Worm (Caenorhabditis elegans) whole organism, L4 larva: ENCODE results near the gene fipr-9.
A peak's percentile ranks its signal among the peaks of the same experiment; 100 is the strongest.

Source experiments
- F26F4.8 ChIP-seq: fragments of 200-800 bp; sonication (Bioruptor generic); conservative IDR thresholded peaks from 2 replicates; pipeline ENCODE4 v1.3.6; 2022; ENCODE audit warnings: missing genetic modification characterization, missing compliant biosample characterization
- F49E8.2 ChIP-seq: sonication (generic microtip); optimal IDR thresholded peaks from 2 replicates; lab custom pipeline; 2016; ENCODE audit warnings: missing compliant biosample characterization, mild to moderate bottlenecking, missing genetic modification characterization, borderline replicate concordance
- R02D3.7 ChIP-seq: fragments of 150-350 bp; sonication (generic microtip); optimal IDR thresholded peaks from 3 replicates; lab custom pipeline; 2014; ENCODE audit warnings: missing biosample characterization, missing genetic modification characterization
- T20F7.1 ChIP-seq: fragments of 200-800 bp; sonication (Bioruptor generic); optimal IDR thresholded peaks from 2 replicates; lab custom pipeline; 2018; ENCODE audit warnings: mild to moderate bottlenecking, missing genetic modification characterization, missing compliant biosample characterization
- ama-1 ChIP-seq: fragments of 150-350 bp; optimal IDR thresholded peaks from 2 replicates; lab custom pipeline; 2014; ENCODE audit warnings: inconsistent platforms, mixed read lengths
- arid-1 ChIP-seq: fragments of 200-800 bp; sonication (Bioruptor generic); conservative IDR thresholded peaks from 2 replicates; pipeline ENCODE4 v1.3.6; 2022; ENCODE audit warnings: missing genetic modification reagents, missing genetic modification characterization, missing compliant biosample characterization
- ceh-28 ChIP-seq: fragments of 150-350 bp; optimal IDR thresholded peaks from 2 replicates; lab custom pipeline; 2014; ENCODE audit warnings: missing biosample characterization, missing genetic modification reagents, missing genetic modification characterization
- ceh-32 ChIP-seq: sonication (generic microtip); optimal IDR thresholded peaks from 2 replicates; lab custom pipeline; 2016; ENCODE audit warnings: mild to moderate bottlenecking, missing genetic modification characterization, missing compliant biosample characterization; ENCODE audit not compliant: poor library complexity
- daf-16 ChIP-seq, 3 experiments: sonication (generic microtip); optimal IDR thresholded peaks; 2 replicates each; lab custom pipeline; 2016 to 2017; ENCODE audit warnings: missing genetic modification characterization in 3 of 3, missing genetic modification reagents in 3 of 3, mild to moderate bottlenecking in 2 of 3, missing compliant biosample characterization in 2 of 3, missing biosample characterization in 1 of 3, moderate library complexity in 1 of 3
- dmd-6 ChIP-seq: fragments of 200-800 bp; sonication (Bioruptor generic); IDR thresholded peaks from 2 replicates; pipeline ENCODE4 v1.3.6; 2022; ENCODE audit warnings: missing genetic modification reagents, missing genetic modification characterization, missing compliant biosample characterization
- dmd-8 ChIP-seq: fragments of 200-800 bp; sonication (Bioruptor generic); IDR thresholded peaks from 2 replicates; pipeline ENCODE4 v1.3.6; 2022; ENCODE audit warnings: missing genetic modification characterization, missing compliant biosample characterization
- dpl-1 ChIP-seq: fragments of 150-350 bp; optimal IDR thresholded peaks from 2 replicates; lab custom pipeline; 2014; ENCODE audit warnings: missing biosample characterization, missing genetic modification reagents, missing genetic modification characterization
- duxl-1 ChIP-seq: sonication (generic microtip); optimal IDR thresholded peaks from 2 replicates; lab custom pipeline; 2016; ENCODE audit warnings: mild to moderate bottlenecking, missing genetic modification characterization, moderate library complexity, missing compliant biosample characterization; ENCODE audit not compliant: poor library complexity
- dve-1 ChIP-seq: sonication (generic microtip); optimal IDR thresholded peaks from 2 replicates; lab custom pipeline; 2017; ENCODE audit warnings: antibody characterized with exemption, mild to moderate bottlenecking, missing genetic modification characterization, missing compliant biosample characterization; ENCODE audit not compliant: insufficient read depth
- egl-43 ChIP-seq: fragments of 200-800 bp; sonication (Bioruptor generic); IDR thresholded peaks from 2 replicates; pipeline ENCODE4 v1.3.6; 2022; ENCODE audit warnings: missing genetic modification reagents, missing genetic modification characterization, missing compliant biosample characterization
- gei-8 ChIP-seq: fragments of 200-800 bp; sonication (Bioruptor generic); optimal IDR thresholded peaks from 2 replicates; lab custom pipeline; 2018; ENCODE audit warnings: mild to moderate bottlenecking, missing genetic modification characterization, missing compliant biosample characterization
- hlh-11 ChIP-seq: fragments of 200-800 bp; sonication (Bioruptor generic); optimal IDR thresholded peaks from 2 replicates; lab custom pipeline; 2018; ENCODE audit warnings: mild to moderate bottlenecking, missing genetic modification characterization, missing compliant biosample characterization
- hmg-1.1 ChIP-seq: fragments of 200-800 bp; sonication (Bioruptor generic); IDR thresholded peaks from 2 replicates; pipeline ENCODE4 v1.3.6; 2022; ENCODE audit warnings: missing genetic modification reagents, missing genetic modification characterization, missing compliant biosample characterization
- jun-1 ChIP-seq: fragments of 150-350 bp; optimal IDR thresholded peaks from 2 replicates; lab custom pipeline; 2014; ENCODE audit warnings: missing biosample characterization, missing genetic modification reagents, missing genetic modification characterization
- lin-38 ChIP-seq: fragments of 200-800 bp; sonication (Bioruptor generic); IDR thresholded peaks from 2 replicates; pipeline ENCODE4 v1.3.6; 2022; ENCODE audit warnings: missing genetic modification reagents, missing genetic modification characterization, missing compliant biosample characterization
- lsy-2 ChIP-seq, 2 experiments: fragments of 150-350 bp in 1 of 2; sonication (generic microtip) in 1 of 2; optimal IDR thresholded peaks; 2 replicates each; lab custom pipeline; 2014 to 2017; ENCODE audit warnings: missing biosample characterization in 2 of 2, missing genetic modification characterization in 2 of 2
- madf-5 ChIP-seq, 2 experiments: fragments of 200-800 bp; sonication (Bioruptor generic); IDR thresholded peaks; 2 replicates each; pipeline ENCODE4 v1.3.6; 2022; ENCODE audit warnings: missing compliant biosample characterization in 2 of 2, missing genetic modification characterization in 2 of 2
- mdl-1 ChIP-seq, 2 experiments: fragments of 150-350 bp in 1 of 2; sonication (generic microtip) in 1 of 2; optimal IDR thresholded peaks; 2 replicates each; lab custom pipeline; 2014 to 2017; ENCODE audit warnings: missing biosample characterization in 2 of 2, missing genetic modification characterization in 2 of 2
- mdt-29 ChIP-seq: fragments of 200-800 bp; sonication (Bioruptor generic); IDR thresholded peaks from 2 replicates; pipeline ENCODE4 v1.3.6; 2022; ENCODE audit warnings: missing genetic modification reagents, missing genetic modification characterization, missing compliant biosample characterization
- mep-1 ChIP-seq: fragments of 150-350 bp; sonication (generic microtip); optimal IDR thresholded peaks from 3 replicates; lab custom pipeline; 2014; ENCODE audit warnings: missing biosample characterization, missing genetic modification characterization
- mes-2 ChIP-seq: sonication (generic microtip); optimal IDR thresholded peaks from 2 replicates; lab custom pipeline; 2016; ENCODE audit warnings: missing genotype, mild to moderate bottlenecking, missing genetic modification characterization, missing compliant biosample characterization; ENCODE audit not compliant: poor library complexity, severe bottlenecking
- nhr-102 ChIP-seq: sonication (generic microtip); optimal IDR thresholded peaks from 2 replicates; lab custom pipeline; 2016; ENCODE audit warnings: mild to moderate bottlenecking, missing genetic modification characterization, moderate library complexity, missing compliant biosample characterization
- nhr-11 ChIP-seq: fragments of 150-350 bp; optimal IDR thresholded peaks from 2 replicates; lab custom pipeline; 2014; ENCODE audit warnings: missing biosample characterization, missing genetic modification characterization
- nhr-111 ChIP-seq: fragments of 200-800 bp; sonication (Bioruptor generic); optimal IDR thresholded peaks from 2 replicates; lab custom pipeline; 2018; ENCODE audit warnings: mild to moderate bottlenecking, missing genetic modification characterization, missing compliant biosample characterization
- nhr-25 ChIP-seq: sonication (generic microtip); optimal IDR thresholded peaks from 2 replicates; lab custom pipeline; 2017; ENCODE audit warnings: missing genetic modification characterization, mild to moderate bottlenecking, missing compliant biosample characterization, antibody characterized with exemption, moderate library complexity, borderline replicate concordance; ENCODE audit not compliant: insufficient read depth
- nhr-28 ChIP-seq: fragments of 150-350 bp; optimal IDR thresholded peaks from 2 replicates; lab custom pipeline; 2014; ENCODE audit warnings: missing biosample characterization, missing genetic modification characterization
- nhr-41 ChIP-seq: fragments of 200-800 bp; sonication (Bioruptor generic); IDR thresholded peaks from 2 replicates; pipeline ENCODE4 v1.3.6; 2022; ENCODE audit warnings: missing genetic modification reagents, missing genetic modification characterization, missing compliant biosample characterization
- nhr-42 ChIP-seq: fragments of 200-800 bp; sonication (Bioruptor generic); IDR thresholded peaks from 2 replicates; pipeline ENCODE4 v1.3.6; 2022; ENCODE audit warnings: missing genetic modification characterization, missing compliant biosample characterization
- nhr-48 ChIP-seq: sonication (generic microtip); optimal IDR thresholded peaks from 2 replicates; lab custom pipeline; 2016; ENCODE audit warnings: mild to moderate bottlenecking, missing genetic modification characterization, missing compliant biosample characterization
- nhr-6 ChIP-seq: fragments of 150-350 bp; optimal IDR thresholded peaks from 2 replicates; lab custom pipeline; 2014; ENCODE audit warnings: missing biosample characterization, missing genetic modification characterization
- nhr-77 ChIP-seq: fragments of 150-350 bp; optimal IDR thresholded peaks from 2 replicates; lab custom pipeline; 2014; ENCODE audit warnings: missing biosample characterization, missing genetic modification characterization
- pqm-1 ChIP-seq: sonication (generic microtip); optimal IDR thresholded peaks from 2 replicates; lab custom pipeline; 2017; ENCODE audit warnings: missing biosample characterization, missing genetic modification characterization
- rbr-2 ChIP-seq: sonication (generic microtip); optimal IDR thresholded peaks from 2 replicates; lab custom pipeline; 2016; ENCODE audit warnings: missing genotype, missing genetic modification characterization, missing compliant biosample characterization
- saeg-2 ChIP-seq: fragments of 200-800 bp; sonication (Bioruptor generic); IDR thresholded peaks from 2 replicates; pipeline ENCODE4 v1.3.6; 2022; ENCODE audit warnings: missing genetic modification reagents, missing genetic modification characterization, missing compliant biosample characterization
- sdz-12 ChIP-seq: fragments of 200-800 bp; sonication (Bioruptor generic); optimal IDR thresholded peaks from 2 replicates; lab custom pipeline; 2018; ENCODE audit warnings: mild to moderate bottlenecking, missing genetic modification characterization, missing compliant biosample characterization
- set-16 ChIP-seq: fragments of 200-800 bp; sonication (Bioruptor generic); IDR thresholded peaks from 2 replicates; pipeline ENCODE4 v1.3.6; 2022; ENCODE audit warnings: missing genetic modification reagents, missing genetic modification characterization, missing compliant biosample characterization
- skn-1 ChIP-seq: fragments of 150-350 bp; optimal IDR thresholded peaks from 2 replicates; lab custom pipeline; 2014; ENCODE audit warnings: missing biosample characterization, missing genetic modification characterization
- unc-39 ChIP-seq: sonication (generic microtip); optimal IDR thresholded peaks from 2 replicates; lab custom pipeline; 2017; ENCODE audit warnings: missing biosample characterization, missing genetic modification characterization
- zag-1 ChIP-seq: fragments of 150-350 bp; optimal IDR thresholded peaks from 2 replicates; lab custom pipeline; 2014; ENCODE audit warnings: missing biosample characterization, missing genetic modification characterization
- zfp-3 ChIP-seq: fragments of 200-800 bp; sonication (Bioruptor generic); conservative IDR thresholded peaks from 2 replicates; pipeline ENCODE4 v1.3.6; 2022; ENCODE audit warnings: missing genetic modification reagents, missing genetic modification characterization, missing compliant biosample characterization
- zip-2 ChIP-seq: fragments of 150-350 bp; optimal IDR thresholded peaks from 2 replicates; lab custom pipeline; 2014; ENCODE audit warnings: missing biosample characterization, missing genetic modification characterization
- ztf-7 ChIP-seq: fragments of 150-350 bp; optimal IDR thresholded peaks from 2 replicates; lab custom pipeline; 2014; ENCODE audit warnings: missing biosample characterization, missing genetic modification characterization

Gene fipr-9

ce11 chrV:10203435-10204009 lies 17.9 kb upstream of the fipr-9 start, which contains the start of gene chpf-1 (continued):
- TF ChIP-seq nhr-111 (GFP tag; lab: Kevin White, UChicago) (no peak), hmg-1.1 (GFP tag; lab: Robert Waterston, UW) (no peak), madf-5 (GFP tag; IDR thresholded peaks at IDR 0.05; lab: Robert Waterston, UW) (no peak), sdz-12 (GFP tag; lab: Kevin White, UChicago) (no peak), duxl-1 (peak; percentile 26), F49E8.2 (tag; lab: Kevin White, UChicago) (no peak), zfp-3 (GFP tag; lab: Robert Waterston, UW) (no peak), nhr-42 (GFP tag; lab: Robert Waterston, UW) (no peak), mes-2 (tag; lab: Kevin White, UChicago) (peak; percentile 29), unc-39 (tag; lab: Kevin White, UChicago) (no peak), nhr-11 (no peak), set-16 (GFP tag; lab: Robert Waterston, UW) (no peak), jun-1 (tag; lab: Kevin White, UChicago) (no peak), ceh-32 (no peak), R02D3.7 (tag; lab: Kevin White, UChicago) (no peak), skn-1 (tag; lab: Kevin White, UChicago) (no peak), dmd-8 (no peak), F26F4.8 (no peak), gei-8 (no peak), ceh-28 (tag; lab: Kevin White, UChicago) (peak; percentile 64), saeg-2 (GFP tag; lab: Robert Waterston, UW) (no peak), zip-2 (tag; lab: Kevin White, UChicago) (no peak), zag-1 (no peak), dmd-6 (peak; percentile 33; the same call in 1 of the 2 replicates), nhr-102 (tag; lab: Kevin White, UChicago) (no peak), nhr-25 (tag; lab: Kevin White, UChicago) (peak; percentile 23), T20F7.1 (GFP tag; lab: Kevin White, UChicago) (peak; percentile 23), mep-1 (peak; percentile 14), mdl-1 (tag; optimal IDR thresholded peaks at IDR 0.05; lab: Kevin White, UChicago) (peak in 1 of 2 experiments; percentile 46), daf-16 (GFP tag; optimal IDR thresholded peaks at IDR 0.05; lab: Kevin White, UChicago) (no peak), daf-16 (tag; optimal IDR thresholded peaks at IDR 0.05; lab: Kevin White, UChicago) (peak; percentile 92), nhr-41 (no peak), nhr-48 (tag; lab: Kevin White, UChicago) (no peak)
- TF ChIP-seq, all 104 proteins: peak for 16

ce11 chrV:10204863-10205338 lies 16.6 kb upstream of the fipr-9 start, which contains the start of the genes ZK856.19 and ZK856.11:
ZK856.19 (minus strand) TSS chrV:10204913.
ZK856.11 (minus strand) TSS chrV:10204938.
- no peak for TF ChIP-seq pqm-1 (tag; lab: Kevin White, UChicago)
- peak; percentile 62 for TF ChIP-seq rbr-2 (tag; lab: Kevin White, UChicago)
- TF ChIP-seq lsy-2 (tag; optimal IDR thresholded peaks at IDR 0.05; lab: Kevin White, UChicago): peak in 1 of 2 experiments; percentile 85
- TF ChIP-seq dpl-1 (GFP tag; lab: Kevin White, UChicago): peak; percentile 57
- peak; percentile 13 for TF ChIP-seq R02D3.7 (tag; lab: Kevin White, UChicago)
- TF ChIP-seq dmd-6: peak; percentile 42; the same call in 1 of the 2 replicates
- 0 out of 2 replicates have a peak, but pooled peaks have one; percentile 31 for TF ChIP-seq arid-1 (GFP tag; lab: Robert Waterston, UW)
- TF ChIP-seq hlh-11 (tag; lab: Kevin White, UChicago): peak; percentile 35
- peak; percentile 57 for TF ChIP-seq mep-1
- peak; percentile 40 for TF ChIP-seq nhr-48 (tag; lab: Kevin White, UChicago)
- peak; percentile 70 for TF ChIP-seq lin-38
- peak; percentile 42 for TF ChIP-seq T20F7.1 (GFP tag; lab: Kevin White, UChicago)
- TF ChIP-seq daf-16 (GFP tag; optimal IDR thresholded peaks at IDR 0.05; lab: Kevin White, UChicago): no peak
- TF ChIP-seq daf-16 (tag; optimal IDR thresholded peaks at IDR 0.05; lab: Kevin White, UChicago): peak; percentile 26
- TF ChIP-seq nhr-28 (tag; lab: Kevin White, UChicago): peak; percentile 47
- TF ChIP-seq nhr-6 (tag; lab: Kevin White, UChicago): peak; percentile 59
- TF ChIP-seq dve-1 (tag; lab: Kevin White, UChicago): peak; percentile 44
- peak; percentile 37 for TF ChIP-seq ama-1 (lab: Kevin White, UChicago)
- no peak for TF ChIP-seq egl-43 (GFP tag; lab: Robert Waterston, UW)
- peak; percentile 11 for TF ChIP-seq nhr-11
- no peak for TF ChIP-seq ztf-7 (tag; lab: Kevin White, UChicago)
- peak; percentile 74 for TF ChIP-seq duxl-1
- peak; percentile 10 for TF ChIP-seq nhr-77 (tag; lab: Kevin White, UChicago)
- TF ChIP-seq mdt-29 (GFP tag; lab: Robert Waterston, UW): no peak
- 0 out of 2 replicates have a peak, but pooled peaks have one; percentile 23 for TF ChIP-seq hmg-1.1 (GFP tag; lab: Robert Waterston, UW)
- no peak for TF ChIP-seq ceh-32
- TF ChIP-seq mes-2 (tag; lab: Kevin White, UChicago): peak; percentile 72
